Worm (Caenorhabditis elegans) whole organism, mixed stage, embryonic: ENCODE measurements around the gene srz-99.

Experiments used
- ces-1 ChIP-seq: fragments of 150-350 bp; optimal IDR thresholded peaks from 2 replicates; lab custom pipeline; 2014; ENCODE audit warnings: missing biosample characterization, missing genetic modification reagents, missing genetic modification characterization
- elt-1 ChIP-seq: sonication (generic microtip); optimal IDR thresholded peaks from 2 replicates; lab custom pipeline; 2017; ENCODE audit warnings: missing genetic modification characterization, mild to moderate bottlenecking, missing compliant biosample characterization, antibody characterized with exemption, moderate library complexity, borderline replicate concordance; ENCODE audit not compliant: insufficient read depth
- elt-3 ChIP-seq: fragments of 150-350 bp; optimal IDR thresholded peaks from 2 replicates; lab custom pipeline; 2014; ENCODE audit warnings: missing biosample characterization, missing genetic modification characterization
- ham-2 ChIP-seq: fragments of 200-800 bp; sonication (Bioruptor generic); optimal IDR thresholded peaks from 2 replicates; lab custom pipeline; 2018; ENCODE audit warnings: mild to moderate bottlenecking, missing genetic modification characterization, missing compliant biosample characterization
- lsy-2 ChIP-seq: fragments of 150-350 bp; optimal IDR thresholded peaks from 2 replicates; lab custom pipeline; 2014; ENCODE audit warnings: missing biosample characterization, missing genetic modification characterization
- mep-1 ChIP-seq: fragments of 150-350 bp; optimal IDR thresholded peaks from 2 replicates; lab custom pipeline; 2017; ENCODE audit warnings: missing biosample characterization, missing genetic modification reagents, missing genetic modification characterization, inconsistent platforms
- mls-2 ChIP-seq: sonication (generic microtip); optimal IDR thresholded peaks from 2 replicates; lab custom pipeline; 2016; ENCODE audit warnings: mild to moderate bottlenecking, missing genetic modification characterization, moderate library complexity, missing compliant biosample characterization
- snpc-4 ChIP-seq: fragments of 150-350 bp; optimal IDR thresholded peaks from 2 replicates; lab custom pipeline; 2014; ENCODE audit warnings: missing biosample characterization, missing genetic modification characterization
- unc-120 ChIP-seq: sonication (generic microtip); optimal IDR thresholded peaks from 2 replicates; lab custom pipeline; 2017; ENCODE audit warnings: missing genetic modification characterization, missing compliant biosample characterization; ENCODE audit not compliant: poor library complexity, severe bottlenecking
- unc-39 ChIP-seq: fragments of 150-350 bp; optimal IDR thresholded peaks from 2 replicates; lab custom pipeline; 2014; ENCODE audit warnings: missing biosample characterization, missing genetic modification characterization

ce11 chrV:16747031-16747672, 17.1 kb downstream of the srz-99 start, which contains the start of gene dkf-2:
- TF ChIP-seq mls-2 (tag; lab: Kevin White, UChicago) (no peak), lsy-2 (tag; lab: Kevin White, UChicago) (no peak), unc-39 (tag; lab: Kevin White, UChicago) (no peak), ham-2 (GFP tag; lab: Kevin White, UChicago) (no peak), unc-120 (tag; lab: Kevin White, UChicago) (no peak), elt-1 (tag; lab: Kevin White, UChicago) (no peak), elt-3 (tag; lab: Kevin White, UChicago) (no peak), snpc-4 (tag; lab: Kevin White, UChicago) (no peak), mep-1 (no peak), ces-1 (GFP tag; lab: Kevin White, UChicago) (no peak)
